Fruit fly (Drosophila melanogaster): Measurements from ENCODE around the gene Proc.

The Proc gene

DNA sequence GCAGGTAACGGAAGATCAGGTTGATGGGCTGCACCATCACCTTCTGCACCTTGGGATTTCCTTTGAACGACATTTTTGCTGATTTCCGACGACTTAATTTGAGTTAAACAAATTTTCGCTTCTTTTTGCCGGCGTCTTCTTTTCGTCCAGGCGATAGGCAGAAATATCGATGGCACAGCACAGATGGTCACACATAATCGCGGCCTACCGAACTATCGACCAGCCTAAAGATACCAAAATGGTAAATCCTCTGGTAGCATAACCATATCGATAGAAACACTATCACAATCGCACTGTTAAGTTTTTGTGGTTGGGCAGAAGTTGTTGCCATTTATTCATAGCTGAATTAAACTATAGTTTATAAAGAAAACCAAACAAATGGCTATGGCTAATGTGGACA is 14.0 kb upstream of the Proc start, which contains the start of the genes SmE and CG34132 (continued):
- peak in 1 of 2 experiments; percentile 54 for TF ChIP-seq Pdp1 (GFP tag; optimal IDR thresholded peaks at IDR 0.05)
- no peak for TF ChIP-seq CG17361 (GFP tag; IDR thresholded peaks at IDR 0.05)
- TF ChIP-seq CG10366 (GFP tag; IDR thresholded peaks at IDR 0.05): no peak
- peak; percentile 34 for TF ChIP-seq CG2116 (GFP tag; optimal IDR thresholded peaks at IDR 0.05)
- no peak for TF ChIP-seq CG17385 (GFP tag; optimal IDR thresholded peaks at IDR 0.05)
- no peak for TF ChIP-seq ken (GFP tag; IDR thresholded peaks at IDR 0.05)
- no peak for TF ChIP-seq CG10959 (GFP tag; IDR thresholded peaks at IDR 0.05)
- 0 out of 3 replicates have a peak, but pooled peaks have one; percentile 36 for TF ChIP-seq CG2199 (GFP tag; IDR thresholded peaks at IDR 0.05)
- peak; percentile 87 for TF ChIP-seq Dll (GFP tag; IDR thresholded peaks at IDR 0.05; ENCODE audit: partially characterized antibody)
- TF ChIP-seq chinmo (GFP tag; IDR thresholded peaks at IDR 0.05; ENCODE audit: partially characterized antibody): peak; percentile 97
- no peak for TF ChIP-seq CG11085 (GFP tag; IDR thresholded peaks at IDR 0.05)
- TF ChIP-seq CG3847 (GFP tag; IDR thresholded peaks at IDR 0.05): no peak; the same call in 1 of the 2 replicates
- TF ChIP-seq CG2120 (GFP tag; optimal IDR thresholded peaks at IDR 0.05): no peak
- peak; percentile 79 for TF ChIP-seq Sry-δ (GFP tag; optimal IDR thresholded peaks at IDR 0.05)
- TF ChIP-seq Rx (GFP tag; IDR thresholded peaks at IDR 0.05): no peak
- TF ChIP-seq sim (GFP tag; IDR thresholded peaks at IDR 0.05): no peak
- no peak for TF ChIP-seq NK7.1 (GFP tag; optimal IDR thresholded peaks at IDR 0.05)
- TF ChIP-seq CG11723 (GFP tag; optimal IDR thresholded peaks at IDR 0.05): no peak
- TF ChIP-seq bigmax (GFP tag; optimal IDR thresholded peaks at IDR 0.05): peak; percentile 67
- no peak for TF ChIP-seq unpg (GFP tag; optimal IDR thresholded peaks at IDR 0.05)
- no peak for TF ChIP-seq MTF-1 (GFP tag; optimal IDR thresholded peaks at IDR 0.05; ENCODE audit: borderline replicate concordance)
- no peak for TF ChIP-seq CG32532 (GFP tag; IDR thresholded peaks at IDR 0.05)
- TF ChIP-seq gcm2 (GFP tag; optimal IDR thresholded peaks at IDR 0.05): no peak
- peak; percentile 34; the same call in 1 of the 3 replicates for TF ChIP-seq row (GFP tag; IDR thresholded peaks at IDR 0.05)
- TF ChIP-seq CG14050 (GFP tag; IDR thresholded peaks at IDR 0.05): no peak
- no peak for TF ChIP-seq sqz (GFP tag; optimal IDR thresholded peaks at IDR 0.05)
- no peak for TF ChIP-seq Fer3 (tag; optimal IDR thresholded peaks at IDR 0.05)
- no peak for TF ChIP-seq CG2202 (tag; optimal IDR thresholded peaks at IDR 0.05)
- no peak for TF ChIP-seq Ada2b (GFP tag; IDR thresholded peaks at IDR 0.05)
- no peak for TF ChIP-seq CG32772 (GFP tag; IDR thresholded peaks at IDR 0.05)
- peak; percentile 95 for TF ChIP-seq HLH4C (GFP tag; IDR thresholded peaks at IDR 0.05; ENCODE audit: partially characterized antibody)
- TF ChIP-seq btn (GFP tag; optimal IDR thresholded peaks at IDR 0.05): no peak
- TF ChIP-seq CkIIα-i1 (GFP tag; IDR thresholded peaks at IDR 0.05): no peak
- no peak for TF ChIP-seq H15 (GFP tag; IDR thresholded peaks at IDR 0.05)
- TF ChIP-seq gt (GFP tag; IDR thresholded peaks at IDR 0.05): no peak
- no peak for TF ChIP-seq lbe (GFP tag; optimal IDR thresholded peaks at IDR 0.05)
- peak; percentile 89 for TF ChIP-seq Doc3 (GFP tag; IDR thresholded peaks at IDR 0.05; ENCODE audit: partially characterized antibody)
- no peak for TF ChIP-seq Antp (GFP tag; optimal IDR thresholded peaks at IDR 0.05)
- peak; percentile 37 for TF ChIP-seq CG12659 (GFP tag; optimal IDR thresholded peaks at IDR 0.05)
- TF ChIP-seq YL-1 (GFP tag; optimal IDR thresholded peaks at IDR 0.05): peak; percentile 36
- TF ChIP-seq CG30431 (GFP tag; optimal IDR thresholded peaks at IDR 0.05): no peak
- no peak for TF ChIP-seq Hr39 (optimal IDR thresholded peaks at IDR 0.05)
- no peak for TF ChIP-seq Hr3 (GFP tag; optimal IDR thresholded peaks at IDR 0.05)
- TF ChIP-seq prd (optimal IDR thresholded peaks at IDR 0.05): no peak
- no peak for TF ChIP-seq prd (GFP tag; IDR thresholded peaks at IDR 0.05)
- TF ChIP-seq tap (tag; optimal IDR thresholded peaks at IDR 0.05): no peak
- TF ChIP-seq CG10543 (GFP tag; optimal IDR thresholded peaks at IDR 0.05): no peak
- TF ChIP-seq Dad (GFP tag; optimal IDR thresholded peaks at IDR 0.05): no peak
- peak; percentile 53 for TF ChIP-seq HmgZ (tag; optimal IDR thresholded peaks at IDR 0.05)
- TF ChIP-seq CG10209 (GFP tag; optimal IDR thresholded peaks at IDR 0.05): no peak
- TF ChIP-seq CG5953 (GFP tag; IDR thresholded peaks at IDR 0.05): no peak
- no peak for TF ChIP-seq bab2 (GFP tag; optimal IDR thresholded peaks at IDR 0.05)
- no peak for TF ChIP-seq CG15601 (tag; optimal IDR thresholded peaks at IDR 0.05)

Measured in whole organism, embryonic.